Fruit fly (Drosophila melanogaster) whole organism: ENCODE data around the gene FucTA.

ENCODE experiments used
- CG8478 ChIP-seq: fragments of >200 bp; optimal IDR thresholded peaks from 2 replicates; lab custom pipeline; 2018; ENCODE audit warnings: inconsistent platforms
- Dll ChIP-seq: fragments of >200 bp; optimal IDR thresholded peaks from 2 replicates; lab custom pipeline; 2017
- EcR ChIP-seq, 2 experiments: fragments of >200 bp; optimal IDR thresholded peaks; 2 replicates each; lab custom pipeline; 2017; ENCODE audit warnings: missing biosample characterization in 2 of 2, missing genetic modification characterization in 2 of 2, missing genetic modification reagents in 2 of 2
- pan ChIP-seq: fragments of >200 bp; optimal IDR thresholded peaks from 2 replicates; lab custom pipeline; 2017
- psq ChIP-seq: fragments of >200 bp; optimal IDR thresholded peaks from 2 replicates; lab custom pipeline; 2017
- usp ChIP-seq: fragments of >200 bp; optimal IDR thresholded peaks from 2 replicates; lab custom pipeline; 2017; ENCODE audit warnings: missing biosample characterization, missing genetic modification characterization, mixed read lengths

FucTA gene

dm6 chr3L:15158330-15159114 lies 11.6 kb downstream of the FucTA start, which contains the start of the genes Msh6 and Prp31:
Msh6 (minus strand) TSS chr3L:15158562.
Prp31 (plus strand) TSS chr3L:15159100.
- TF ChIP-seq psq (lab: Kevin White, UChicago) (no peak), Dll (lab: Kevin White, UChicago) (no peak), usp (GFP tag; lab: Kevin White, UChicago) (no peak), EcR (GFP tag; optimal IDR thresholded peaks at IDR 0.05; lab: Kevin White, UChicago) (no peak), CG8478 (lab: Kevin White, UChicago) (no peak)

DNA sequence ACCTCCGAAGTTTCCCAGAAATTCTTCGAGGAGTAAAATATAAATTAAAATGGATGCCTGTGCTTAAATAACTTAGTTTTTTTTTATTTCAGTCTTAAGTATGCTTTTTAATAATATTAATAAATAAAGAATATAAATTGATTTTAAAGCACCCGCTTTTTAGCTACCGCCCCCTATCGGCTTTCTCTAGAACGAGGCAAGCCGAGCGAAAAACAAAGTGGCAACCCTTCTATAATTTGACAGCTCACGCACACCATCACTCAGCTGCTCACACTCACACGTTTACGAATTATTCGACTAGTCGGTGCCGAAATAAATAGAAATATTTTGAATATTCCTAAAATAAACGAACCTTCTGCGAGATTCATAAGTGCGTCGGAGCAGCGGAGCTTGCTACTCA lies 14.6 kb downstream of the FucTA start, which contains the start of gene CG6878:
Gene CG6878, plus strand, starts transcription at position 269 of the 400 bp plus-strand sequence.
- TF ChIP-seq Dll (lab: Kevin White, UChicago) (no peak), usp (GFP tag; lab: Kevin White, UChicago) (no peak), CG8478 (lab: Kevin White, UChicago) (no peak), pan (lab: Kevin White, UChicago) (no peak), EcR (GFP tag; optimal IDR thresholded peaks at IDR 0.05; lab: Kevin White, UChicago) (no peak), psq (lab: Kevin White, UChicago) (no peak)

dm6 chr3L:15162005-15162404 lies 15.1 kb downstream of the FucTA start:
- TF ChIP-seq Dll (lab: Kevin White, UChicago) (no peak), EcR (GFP tag; optimal IDR thresholded peaks at IDR 0.05; lab: Kevin White, UChicago) (no peak), pan (lab: Kevin White, UChicago) (no peak), usp (GFP tag; lab: Kevin White, UChicago) (no peak), CG8478 (lab: Kevin White, UChicago) (no peak), psq (lab: Kevin White, UChicago) (no peak)

DNA sequence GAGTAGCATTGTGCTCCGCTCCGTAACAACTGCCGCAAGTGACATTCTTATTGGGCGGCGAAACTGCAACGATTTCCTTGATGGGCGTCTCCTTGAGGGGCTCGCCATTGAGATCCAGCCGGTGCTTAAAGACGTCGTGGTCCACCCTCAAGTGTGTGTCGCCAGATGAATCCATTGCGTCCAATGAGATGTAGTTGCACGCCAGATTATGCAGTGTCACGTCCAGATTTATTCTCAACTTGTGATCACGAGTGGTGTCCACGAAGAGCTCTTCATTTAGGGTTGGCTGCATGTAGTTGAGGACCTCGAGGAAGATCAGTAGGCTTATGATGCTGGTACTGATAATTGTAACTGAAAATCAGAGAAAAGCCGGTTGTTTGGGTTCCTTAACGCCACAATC lies 16.1 kb downstream of the FucTA start:
- TF ChIP-seq usp (GFP tag; lab: Kevin White, UChicago) (no peak), EcR (GFP tag; optimal IDR thresholded peaks at IDR 0.05; lab: Kevin White, UChicago) (no peak), pan (lab: Kevin White, UChicago) (no peak), Dll (lab: Kevin White, UChicago) (no peak), CG8478 (lab: Kevin White, UChicago) (no peak), psq (lab: Kevin White, UChicago) (no peak)

dm6 chr3L:15163414-15163813 lies 16.5 kb downstream of the FucTA start, which contains the start of gene CG7011:
CG7011 (minus strand) TSS chr3L:15163628.
- no peak for TF ChIP-seq pan (lab: Kevin White, UChicago)
- no peak for TF ChIP-seq psq (lab: Kevin White, UChicago)
- TF ChIP-seq usp (GFP tag; lab: Kevin White, UChicago): no peak
- no peak for TF ChIP-seq EcR (GFP tag; optimal IDR thresholded peaks at IDR 0.05; lab: Kevin White, UChicago)
- TF ChIP-seq CG8478 (lab: Kevin White, UChicago): no peak
- no peak for TF ChIP-seq Dll (lab: Kevin White, UChicago)

- no peak for TF ChIP-seq EcR (GFP tag; optimal IDR thresholded peaks at IDR 0.05; lab: Kevin White, UChicago)
- TF ChIP-seq usp (GFP tag; lab: Kevin White, UChicago): no peak
- TF ChIP-seq Dll (lab: Kevin White, UChicago): peak; percentile 23
Observed at dm6 chr3L:15169010-15169409, 22.1 kb downstream of the FucTA start.

dm6 chr3L:15169795-15170194 lies 22.9 kb downstream of the FucTA start:
- TF ChIP-seq EcR (GFP tag; optimal IDR thresholded peaks at IDR 0.05; lab: Kevin White, UChicago): no peak
- no peak for TF ChIP-seq CG8478 (lab: Kevin White, UChicago)
- TF ChIP-seq pan (lab: Kevin White, UChicago): no peak
- TF ChIP-seq Dll (lab: Kevin White, UChicago): no peak
- TF ChIP-seq psq (lab: Kevin White, UChicago): no peak

dm6 chr3L:15171769-15172403 lies 24.9 kb downstream of the FucTA start:
- TF ChIP-seq EcR (GFP tag; optimal IDR thresholded peaks at IDR 0.05; lab: Kevin White, UChicago) (no peak), psq (lab: Kevin White, UChicago) (no peak), Dll (lab: Kevin White, UChicago) (no peak), pan (lab: Kevin White, UChicago) (no peak), CG8478 (lab: Kevin White, UChicago) (no peak), usp (GFP tag; lab: Kevin White, UChicago) (no peak)

dm6 chr3L:15172404-15173055 lies 25.6 kb downstream of the FucTA start:
- TF ChIP-seq pan (lab: Kevin White, UChicago) (no peak), Dll (lab: Kevin White, UChicago) (no peak), psq (lab: Kevin White, UChicago) (no peak), usp (GFP tag; lab: Kevin White, UChicago) (no peak), CG8478 (lab: Kevin White, UChicago) (no peak), EcR (GFP tag; optimal IDR thresholded peaks at IDR 0.05; lab: Kevin White, UChicago) (no peak)

DNA sequence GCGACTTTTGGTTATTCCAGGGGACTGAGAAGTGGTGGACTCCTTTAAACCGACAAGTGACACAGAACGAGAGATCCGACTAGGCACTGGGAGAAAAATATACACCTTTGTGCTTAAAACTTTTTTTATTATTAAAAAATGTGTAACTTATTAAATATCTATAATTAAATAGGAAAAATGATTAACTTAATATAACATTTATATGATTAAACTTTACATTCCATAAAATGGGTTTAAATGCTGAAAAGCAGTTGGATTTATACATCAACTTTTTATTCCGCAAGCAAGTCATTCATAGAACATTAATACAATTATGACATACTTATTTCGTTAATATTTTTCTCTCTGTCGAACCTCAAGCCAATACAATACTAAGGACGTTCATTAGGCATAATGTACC lies 27.1 kb downstream of the FucTA start:
- no peak for TF ChIP-seq psq (lab: Kevin White, UChicago)
- no peak for TF ChIP-seq pan (lab: Kevin White, UChicago)
- no peak for TF ChIP-seq CG8478 (lab: Kevin White, UChicago)
- no peak for TF ChIP-seq EcR (GFP tag; optimal IDR thresholded peaks at IDR 0.05; lab: Kevin White, UChicago)
- TF ChIP-seq usp (GFP tag; lab: Kevin White, UChicago): no peak
- TF ChIP-seq Dll (lab: Kevin White, UChicago): no peak
